Worm (Caenorhabditis elegans) whole organism, L4/young adult: ENCODE measurements around the gene myrf-1.

Source experiments
- W03F9.2 ChIP-seq: fragments of 150-350 bp; optimal IDR thresholded peaks from 2 replicates; lab custom pipeline; 2014; ENCODE audit warnings: missing biosample characterization, missing genetic modification characterization
- dao-5 ChIP-seq: sonication (generic microtip); optimal IDR thresholded peaks from 2 replicates; lab custom pipeline; 2016; ENCODE audit warnings: missing genotype, missing genetic modification characterization, moderate library complexity, missing compliant biosample characterization
- him-1 ChIP-seq: sonication (generic microtip); optimal IDR thresholded peaks from 2 replicates; lab custom pipeline; 2016; ENCODE audit warnings: missing genotype, missing genetic modification reagents, missing genetic modification characterization, missing compliant biosample characterization

ce11 chrII:10547803-10548693, 45.7 kb upstream of the myrf-1 start:
- TF ChIP-seq him-1 (tag; lab: Kevin White, UChicago) = no peak
- no peak for TF ChIP-seq dao-5 (tag; lab: Kevin White, UChicago)
- TF ChIP-seq W03F9.2 (tag; lab: Kevin White, UChicago) = no peak
